Worm (Caenorhabditis elegans): Measurements from ENCODE around the gene Y41D4A.1.

- TF ChIP-seq mdl-1 (tag; optimal IDR thresholded peaks at IDR 0.05), result no peak
- no peak for TF ChIP-seq mab-5 (tag; optimal IDR thresholded peaks at IDR 0.05)
Observed at ce11 chrIV:1818467-1819076, 46.6 kb downstream of the Y41D4A.1 start.

Data from whole organism, L2 larva.